Fruit fly (Drosophila melanogaster) whole organism, embryonic: ENCODE data around the gene MED14.

Experiments used
- Awh ChIP-seq: fragments of 200-800 bp; sonication (Bioruptor generic); IDR thresholded peaks from 2 replicates; pipeline ENCODE4, ENCODE4 v1.3.6; 2022; ENCODE audit warnings: missing biosample characterization, missing genetic modification characterization
- Bdp1 ChIP-seq: fragments of 200-800 bp; sonication (Bioruptor generic); optimal IDR thresholded peaks from 3 replicates; lab custom pipeline; 2016; ENCODE audit warnings: missing biosample characterization, missing genetic modification characterization
- CG10209 ChIP-seq: fragments of 200-800 bp; sonication (Bioruptor generic); optimal IDR thresholded peaks from 3 replicates; lab custom pipeline; 2017; ENCODE audit warnings: missing biosample characterization, mild to moderate bottlenecking, missing genetic modification characterization, missing genetic modification reagents
- CG11723 ChIP-seq: fragments of 200-800 bp; sonication (Bioruptor generic); optimal IDR thresholded peaks from 2 replicates; lab custom pipeline; 2017; ENCODE audit warnings: missing biosample characterization, mild to moderate bottlenecking, missing genetic modification characterization
- CG1233 ChIP-seq: fragments of 200-800 bp; sonication (Bioruptor generic); optimal IDR thresholded peaks from 4 replicates; lab custom pipeline; 2018; ENCODE audit warnings: missing biosample characterization, mild to moderate bottlenecking, missing genetic modification characterization
- CG14441 ChIP-seq: fragments of 200-800 bp; sonication (Bioruptor generic); IDR thresholded peaks from 2 replicates; pipeline ENCODE4 v1.3.6; 2022; ENCODE audit warnings: missing biosample characterization, missing genetic modification characterization
- CG15073 ChIP-seq: fragments of 200-800 bp; sonication (Bioruptor generic); optimal IDR thresholded peaks from 2 replicates; lab custom pipeline; 2016; ENCODE audit warnings: missing biosample characterization, missing genetic modification characterization
- CG1603 ChIP-seq: fragments of 200-800 bp; sonication (Bioruptor generic); optimal IDR thresholded peaks from 2 replicates; lab custom pipeline; 2019; ENCODE audit warnings: missing biosample characterization, mild to moderate bottlenecking, missing genetic modification characterization, moderate library complexity
- CG16779 ChIP-seq: fragments of 200-800 bp; sonication (Bioruptor generic); IDR thresholded peaks from 2 replicates; pipeline ENCODE4 v1.3.6; 2022; ENCODE audit warnings: missing biosample characterization, missing genetic modification characterization
- CG16863 ChIP-seq: fragments of 200-800 bp; sonication (Bioruptor generic); optimal IDR thresholded peaks from 3 replicates; lab custom pipeline; 2016; ENCODE audit warnings: missing biosample characterization, missing genetic modification characterization
- CG17912 ChIP-seq: fragments of 200-800 bp; sonication (Bioruptor generic); optimal IDR thresholded peaks from 2 replicates; lab custom pipeline; 2018; ENCODE audit warnings: missing biosample characterization, mild to moderate bottlenecking, missing genetic modification characterization
- CG2199 ChIP-seq: fragments of 200-800 bp; sonication (Bioruptor generic); IDR thresholded peaks from 3 replicates; pipeline ENCODE4 v1.3.6; 2022; ENCODE audit warnings: missing biosample characterization, missing genetic modification characterization
- CG32532 ChIP-seq: fragments of 200-800 bp; sonication (Bioruptor generic); IDR thresholded peaks from 2 replicates; pipeline ENCODE4 v1.3.6; 2022; ENCODE audit warnings: missing biosample characterization, missing genetic modification characterization
- CG5180 ChIP-seq: fragments of 200-800 bp; sonication (Bioruptor generic); optimal IDR thresholded peaks from 3 replicates; lab custom pipeline; 2017; ENCODE audit warnings: missing biosample characterization, missing genetic modification characterization, mild to moderate bottlenecking, moderate library complexity, missing genetic modification reagents
- CG6175 ChIP-seq: fragments of 200-800 bp; sonication (Bioruptor generic); IDR thresholded peaks from 3 replicates; pipeline ENCODE4 v1.3.6; 2022; ENCODE audit warnings: missing biosample characterization, missing genetic modification characterization
- CG7271 ChIP-seq: fragments of 200-800 bp; sonication (Bioruptor generic); optimal IDR thresholded peaks from 2 replicates; lab custom pipeline; 2018; ENCODE audit warnings: missing biosample characterization, mild to moderate bottlenecking, missing genetic modification characterization, moderate library complexity
- CG7556 ChIP-seq: fragments of 200-800 bp; sonication (Bioruptor generic); optimal IDR thresholded peaks from 2 replicates; lab custom pipeline; 2017; ENCODE audit warnings: missing biosample characterization, mild to moderate bottlenecking, missing genetic modification characterization
- CG8388 ChIP-seq: fragments of 200-800 bp; sonication (Bioruptor generic); optimal IDR thresholded peaks from 2 replicates; lab custom pipeline; 2019; ENCODE audit warnings: missing biosample characterization, mild to moderate bottlenecking, missing genetic modification characterization, moderate library complexity
- CG8478 ChIP-seq: fragments of >200 bp; optimal IDR thresholded peaks from 2 replicates; lab custom pipeline; 2018
- CG9437 ChIP-seq: fragments of 200-800 bp; sonication (Bioruptor generic); optimal IDR thresholded peaks from 2 replicates; lab custom pipeline; 2018; ENCODE audit warnings: missing biosample characterization, mild to moderate bottlenecking, missing genetic modification characterization
- CG9797 ChIP-seq: fragments of 200-800 bp; sonication (Bioruptor generic); optimal IDR thresholded peaks from 3 replicates; lab custom pipeline; 2018; ENCODE audit warnings: missing biosample characterization, mild to moderate bottlenecking, missing genetic modification characterization
- Deaf1 ChIP-seq: fragments of 200-800 bp; optimal IDR thresholded peaks from 3 replicates; lab custom pipeline; 2019; ENCODE audit warnings: missing biosample characterization, mild to moderate bottlenecking, missing genetic modification characterization, moderate library complexity
- Dref ChIP-seq: fragments of 200-800 bp; sonication (Bioruptor generic); IDR thresholded peaks from 2 replicates; pipeline ENCODE4 v1.3.6; 2022; ENCODE audit warnings: missing biosample characterization, missing genetic modification characterization
- E2f2 ChIP-seq: fragments of 200-800 bp; sonication (Bioruptor generic); IDR thresholded peaks from 2 replicates; pipeline ENCODE4 v1.3.6; 2022; ENCODE audit warnings: missing biosample characterization, missing genetic modification characterization
- Eip74EF ChIP-seq, 2 experiments: fragments of 200-800 bp in 1 of 2; fragments of >200 bp in 1 of 2; sonication (Bioruptor generic) in 1 of 2; optimal IDR thresholded peaks; 2 replicates each; lab custom pipeline; 2017 to 2019; ENCODE audit warnings: missing biosample characterization in 2 of 2, missing genetic modification characterization in 2 of 2, mild to moderate bottlenecking in 1 of 2, moderate library complexity in 1 of 2
- Elba2 ChIP-seq: fragments of 200-800 bp; sonication (Bioruptor generic); optimal IDR thresholded peaks from 3 replicates; lab custom pipeline; 2016; ENCODE audit warnings: missing biosample characterization, missing genetic modification characterization
- Ets65A ChIP-seq: fragments of 200-800 bp; sonication (Bioruptor generic); peaks from one replicate; lab custom pipeline; 2016; ENCODE audit warnings: missing biosample characterization, missing genetic modification characterization
- Fer2 ChIP-seq: fragments of 200-800 bp; sonication (Bioruptor generic); optimal IDR thresholded peaks from 2 replicates; lab custom pipeline; 2018; ENCODE audit warnings: missing biosample characterization, mild to moderate bottlenecking, missing genetic modification characterization, moderate library complexity
- Hand ChIP-seq: fragments of 200-800 bp; sonication (Bioruptor generic); optimal IDR thresholded peaks from 2 replicates; lab custom pipeline; 2017; ENCODE audit warnings: mild to moderate bottlenecking, missing biosample characterization, missing genetic modification reagents, missing genetic modification characterization
- Hr78 ChIP-seq, 2 experiments: fragments of 200-800 bp in 1 of 2; fragments of >200 bp in 1 of 2; sonication (Bioruptor generic) in 1 of 2; optimal IDR thresholded peaks; 2 replicates each; lab custom pipeline; 2017 to 2019; ENCODE audit warnings: missing biosample characterization in 2 of 2, missing genetic modification characterization in 2 of 2, mild to moderate bottlenecking in 1 of 2, moderate library complexity in 1 of 2
- MTF-1 ChIP-seq: fragments of 200-800 bp; sonication (Bioruptor generic); optimal IDR thresholded peaks from 2 replicates; lab custom pipeline; 2018; ENCODE audit warnings: missing biosample characterization, mild to moderate bottlenecking, missing genetic modification characterization, borderline replicate concordance
- Med ChIP-seq: fragments of 200-800 bp; sonication (Bioruptor generic); peaks from one replicate; lab custom pipeline; 2016; ENCODE audit warnings: missing biosample characterization, missing genetic modification characterization, mild to moderate bottlenecking, inconsistent platforms, moderate library complexity
- Oli ChIP-seq: fragments of 200-800 bp; sonication (Bioruptor generic); optimal IDR thresholded peaks from 2 replicates; lab custom pipeline; 2018; ENCODE audit warnings: missing biosample characterization, mild to moderate bottlenecking, missing genetic modification characterization, moderate library complexity
- Rfx ChIP-seq: fragments of 200-800 bp; sonication (Bioruptor generic); IDR thresholded peaks from 2 replicates; pipeline ENCODE4 v1.3.6; 2022; ENCODE audit warnings: missing biosample characterization, missing genetic modification characterization
- Rx ChIP-seq: fragments of 200-800 bp; sonication (Bioruptor generic); IDR thresholded peaks from 2 replicates; pipeline ENCODE4 v1.3.6; 2022; ENCODE audit warnings: missing biosample characterization, missing genetic modification characterization
- Trl ChIP-seq, 3 experiments: fragments of >200 bp in 2 of 3; fragments of 200-800 bp in 1 of 3; sonication (Bioruptor generic) in 1 of 3; optimal IDR thresholded peaks; 2 replicates in 1 of 3; 3 replicates in 2 of 3; lab custom pipeline; 2016 to 2017; ENCODE audit warnings: missing biosample characterization in 1 of 3, missing genetic modification characterization in 1 of 3
- ara ChIP-seq: fragments of 200-800 bp; sonication (Bioruptor generic); IDR thresholded peaks from 2 replicates; pipeline ENCODE4 v1.3.6; 2022; ENCODE audit warnings: missing biosample characterization, missing genetic modification characterization
- cato ChIP-seq: fragments of 200-800 bp; sonication (Bioruptor generic); optimal IDR thresholded peaks from 2 replicates; lab custom pipeline; 2016; ENCODE audit warnings: missing biosample characterization, missing genetic modification characterization, borderline replicate concordance
- chinmo ChIP-seq: fragments of 200-800 bp; sonication (Bioruptor generic); IDR thresholded peaks from 4 replicates; pipeline ENCODE4 v1.3.6; 2022; ENCODE audit warnings: missing biosample characterization, missing genetic modification characterization; ENCODE audit not compliant: partially characterized antibody
- crc ChIP-seq: fragments of 200-800 bp; sonication (Bioruptor generic); optimal IDR thresholded peaks from 2 replicates; lab custom pipeline; 2016; ENCODE audit warnings: missing biosample characterization, missing genetic modification characterization
- crp ChIP-seq, 2 experiments: fragments of 200-800 bp; sonication (Bioruptor generic); optimal IDR thresholded peaks; 2 replicates in 1 of 2; 3 replicates in 1 of 2; lab custom pipeline; 2017; ENCODE audit warnings: missing biosample characterization in 2 of 2, missing genetic modification characterization in 2 of 2, mild to moderate bottlenecking in 1 of 2, moderate library complexity in 1 of 2
- dan ChIP-seq: fragments of 200-800 bp; sonication (Bioruptor generic); IDR thresholded peaks from 2 replicates; pipeline ENCODE4 v1.3.6; 2022; ENCODE audit warnings: missing biosample characterization, missing genetic modification characterization
- emc ChIP-seq: fragments of 200-800 bp; sonication (Bioruptor generic); optimal IDR thresholded peaks from 2 replicates; lab custom pipeline; 2016; ENCODE audit warnings: missing biosample characterization, missing genetic modification characterization
- fd3F ChIP-seq: fragments of 200-800 bp; sonication (Bioruptor generic); optimal IDR thresholded peaks from 2 replicates; lab custom pipeline; 2018; ENCODE audit warnings: missing biosample characterization, mild to moderate bottlenecking, missing genetic modification characterization, moderate library complexity
- jing ChIP-seq: fragments of 200-800 bp; sonication (Bioruptor generic); optimal IDR thresholded peaks from 2 replicates; lab custom pipeline; 2018; ENCODE audit warnings: missing biosample characterization, mild to moderate bottlenecking, missing genetic modification characterization
- odd ChIP-seq: fragments of 200-800 bp; sonication (Bioruptor generic); optimal IDR thresholded peaks from 2 replicates; lab custom pipeline; 2017; ENCODE audit warnings: missing biosample characterization, mild to moderate bottlenecking, missing genetic modification characterization
- scrt ChIP-seq: fragments of 200-800 bp; sonication (Bioruptor generic); optimal IDR thresholded peaks from 2 replicates; lab custom pipeline; 2018; ENCODE audit warnings: missing biosample characterization, mild to moderate bottlenecking, missing genetic modification characterization, moderate library complexity
- tna ChIP-seq: fragments of 200-800 bp; sonication (Bioruptor generic); IDR thresholded peaks from 2 replicates; pipeline ENCODE4 v1.3.6; 2022; ENCODE audit warnings: missing biosample characterization, missing genetic modification characterization; ENCODE audit not compliant: partially characterized antibody

The MED14 gene

DNA sequence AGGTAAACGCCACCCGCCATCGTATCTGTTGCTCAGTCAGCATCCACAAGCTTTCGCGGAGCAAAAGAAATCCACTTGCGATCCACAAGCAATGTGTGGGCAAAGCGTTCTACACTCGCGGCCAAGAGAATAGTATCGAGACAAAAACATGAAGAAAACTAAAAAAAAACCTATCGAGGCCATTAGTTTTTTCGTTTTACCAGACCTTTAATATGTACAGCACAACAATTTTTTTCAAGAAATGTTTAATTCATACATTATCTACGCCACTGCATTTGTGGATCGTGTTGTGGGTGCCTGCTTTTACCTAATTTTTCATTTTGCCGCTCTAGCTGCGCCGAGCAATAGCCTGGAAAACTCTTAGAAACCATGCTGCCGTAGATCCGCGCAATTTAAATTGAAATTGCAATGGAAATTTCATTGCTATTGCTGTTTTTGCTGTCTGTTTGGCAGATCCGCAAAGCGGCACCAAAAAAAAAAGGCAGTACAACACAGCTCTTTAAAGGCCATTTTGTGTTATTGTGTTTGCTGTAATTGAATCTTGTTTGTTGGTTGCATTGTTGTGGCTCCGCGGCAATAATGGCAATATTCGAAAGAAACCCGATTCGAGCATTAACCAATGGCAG, 29.9 kb upstream of the MED14 start (continued):
- peak; percentile 65 for TF ChIP-seq CG1603 (tag; lab: Kevin White, UChicago)
- peak; percentile 82; the same call in 2 of the 3 replicates for TF ChIP-seq CG2199 (GFP tag; lab: Robert Waterston, UW)
- TF ChIP-seq chinmo (GFP tag; lab: Robert Waterston, UW), result no peak
- TF ChIP-seq CG10209 (GFP tag; lab: Kevin White, UChicago), result peak; percentile 25
- no peak for TF ChIP-seq CG7271
- TF ChIP-seq CG15073, result no peak
- peak in 1 of 2 experiments; percentile 40 for TF ChIP-seq Hr78 (GFP tag; optimal IDR thresholded peaks at IDR 0.05; lab: Kevin White, UChicago)
- no peak for TF ChIP-seq crp (GFP tag; optimal IDR thresholded peaks at IDR 0.05; lab: Kevin White, UChicago)
- TF ChIP-seq Eip74EF (GFP tag; optimal IDR thresholded peaks at IDR 0.05; lab: Kevin White, UChicago), result peak in 1 of 2 experiments; percentile 78
- no peak for TF ChIP-seq CG9797 (GFP tag; lab: Kevin White, UChicago)
- TF ChIP-seq Deaf1, result no peak
- TF ChIP-seq Trl (optimal IDR thresholded peaks at IDR 0.05; lab: Kevin White, UChicago), result no peak
- peak; percentile 34 for TF ChIP-seq Trl (GFP tag; optimal IDR thresholded peaks at IDR 0.05; lab: Kevin White, UChicago)
- TF ChIP-seq MTF-1 (GFP tag; lab: Kevin White, UChicago), result no peak
- TF ChIP-seq CG11723, result no peak
- TF ChIP-seq CG16863 (GFP tag; lab: Kevin White, UChicago), result peak; percentile 4
- TF ChIP-seq dan (GFP tag; lab: Robert Waterston, UW), result 0 out of 2 replicates have a peak, but pooled peaks have one; percentile 21
- TF ChIP-seq Rfx, result peak; percentile 58; the same call in 1 of the 2 replicates
- peak; percentile 21 for TF ChIP-seq scrt (GFP tag; lab: Kevin White, UChicago)
- no peak for TF ChIP-seq Dref (GFP tag; lab: Robert Waterston, UW)
- TF ChIP-seq Rx, result peak; percentile 48
- TF ChIP-seq CG8478, result no peak
- TF ChIP-seq CG17912 (GFP tag; lab: Kevin White, UChicago), result no peak
- peak; percentile 19 for TF ChIP-seq jing (GFP tag; lab: Kevin White, UChicago)
- TF ChIP-seq CG16779 (GFP tag; lab: Robert Waterston, UW), result no peak
- no peak for TF ChIP-seq Bdp1 (GFP tag; lab: Kevin White, UChicago)
- peak; percentile 38 for TF ChIP-seq odd (GFP tag; lab: Kevin White, UChicago)
- peak; percentile 61 for TF ChIP-seq CG1233 (GFP tag; lab: Kevin White, UChicago)
- peak; percentile 93 for TF ChIP-seq Ets65A (GFP tag; lab: Kevin White, UChicago)
- peak; percentile 67 for TF ChIP-seq CG8388 (GFP tag; lab: Kevin White, UChicago)
- no peak for TF ChIP-seq Fer2
- TF ChIP-seq Elba2 (GFP tag; lab: Kevin White, UChicago), result no peak
- TF ChIP-seq CG7556 (GFP tag; lab: Kevin White, UChicago), result peak; percentile 48
- TF ChIP-seq Med (GFP tag; lab: Kevin White, UChicago), result peak; percentile 95
- peak; percentile 21 for TF ChIP-seq cato (GFP tag; lab: Kevin White, UChicago)
- peak; percentile 46; the same call in 1 of the 2 replicates for TF ChIP-seq E2f2 (GFP tag; lab: Robert Waterston, UW)
- TF ChIP-seq CG5180 (GFP tag; lab: Kevin White, UChicago), result peak; percentile 64
- peak; percentile 57; the same call in 1 of the 2 replicates for TF ChIP-seq Awh (GFP tag; lab: Robert Waterston, UW)
- peak; percentile 15 for TF ChIP-seq emc (GFP tag; lab: Kevin White, UChicago)
- TF ChIP-seq ara (GFP tag; lab: Robert Waterston, UW), result peak; percentile 76
- TF ChIP-seq CG9437 (GFP tag; lab: Kevin White, UChicago), result peak; percentile 26
- TF ChIP-seq Hand (GFP tag; lab: Kevin White, UChicago), result no peak
- TF ChIP-seq Oli (tag; lab: Kevin White, UChicago), result peak; percentile 62
- TF ChIP-seq CG6175 (GFP tag; lab: Robert Waterston, UW), result no peak
- TF ChIP-seq crc (GFP tag; lab: Kevin White, UChicago), result no peak
- peak; percentile 68 for TF ChIP-seq CG14441
- TF ChIP-seq CG32532 (GFP tag; lab: Robert Waterston, UW), result peak; percentile 76
- no peak for TF ChIP-seq tna (GFP tag; lab: Robert Waterston, UW)
- no peak for TF ChIP-seq fd3F (GFP tag; lab: Kevin White, UChicago)
